Fruit fly (Drosophila melanogaster): ENCODE measurements around the gene CG12499.

DNA sequence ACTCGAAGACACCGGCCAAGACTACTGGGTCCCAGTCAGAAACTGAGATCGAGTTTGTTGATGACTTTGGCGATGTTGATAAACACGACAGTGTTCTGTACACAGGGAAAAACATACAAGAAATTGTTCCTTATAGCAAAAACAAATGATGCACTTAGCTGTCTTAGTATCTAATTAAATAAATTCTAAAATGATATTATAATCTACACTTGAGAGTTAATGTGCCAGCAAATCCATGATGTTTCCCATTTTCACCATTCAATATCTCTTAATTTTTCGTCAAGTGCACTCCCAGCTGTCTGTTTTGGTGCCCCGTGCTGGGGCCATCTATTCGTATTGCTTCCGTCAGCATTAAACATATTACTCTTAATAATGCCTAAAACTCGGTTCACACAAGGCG, 46.1 kb downstream of the CG12499 start:
- TF ChIP-seq Sin3A (optimal IDR thresholded peaks at IDR 0.05) (no peak), h (optimal IDR thresholded peaks at IDR 0.05) (no peak), insv (optimal IDR thresholded peaks at IDR 0.05) (no peak)

Data from Kc167 (cell line).